Worm (Caenorhabditis elegans): ENCODE results near the gene B0336.12.

ce11 chrIII:5743084-5743483 lies 33.1 kb upstream of the B0336.12 start, which contains the start of gene B0244.15:
- no peak for TF ChIP-seq cog-1 (tag; optimal IDR thresholded peaks at IDR 0.05)
- TF ChIP-seq flt-1 (GFP tag; IDR thresholded peaks at IDR 0.05) = no peak
- TF ChIP-seq ztf-29 (GFP tag; IDR thresholded peaks at IDR 0.05) = no peak
- TF ChIP-seq tab-1 (GFP tag; IDR thresholded peaks at IDR 0.05) = no peak
